Worm (Caenorhabditis elegans): Measurements from ENCODE around the gene lron-14.

lron-14 gene

DNA sequence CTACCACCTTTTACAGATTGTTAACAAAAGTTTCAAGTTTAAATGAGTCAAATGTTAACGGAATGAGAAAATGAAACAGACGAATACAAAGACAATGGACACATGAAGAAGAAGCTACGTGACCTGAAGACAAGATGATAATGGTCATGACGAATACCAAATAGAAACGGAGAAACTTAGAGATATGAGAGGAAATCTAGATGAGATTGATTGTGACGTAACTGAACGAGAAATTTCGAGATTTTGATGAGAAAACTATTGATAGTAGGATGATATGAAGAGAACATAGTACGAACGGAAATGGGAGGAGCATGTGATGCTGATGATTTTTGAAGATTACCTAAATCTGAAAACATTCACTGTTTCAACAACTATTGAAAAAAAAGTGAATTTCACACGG lies 31.3 kb downstream of the lron-14 start:
- TF ChIP-seq mdl-1 (tag; optimal IDR thresholded peaks at IDR 0.05), result peak in 1 of 2 experiments; percentile 19
- TF ChIP-seq duxl-1 (tag; optimal IDR thresholded peaks at IDR 0.05; ENCODE audit: poor library complexity), result no peak
- TF ChIP-seq dpl-1 (GFP tag; optimal IDR thresholded peaks at IDR 0.05), result no peak
- no peak for TF ChIP-seq nhr-42 (GFP tag; IDR thresholded peaks at IDR 0.05)
- TF ChIP-seq set-16 (GFP tag; IDR thresholded peaks at IDR 0.05), result no peak
- TF ChIP-seq hlh-11 (tag; optimal IDR thresholded peaks at IDR 0.05), result peak; percentile 37
- peak; percentile 63 for TF ChIP-seq hlh-30 (tag; optimal IDR thresholded peaks at IDR 0.05; ENCODE audit: insufficient read depth)
- TF ChIP-seq aly-2 (tag; optimal IDR thresholded peaks at IDR 0.05), result no peak
- no peak for TF ChIP-seq lim-7 (GFP tag; IDR thresholded peaks at IDR 0.05)
- peak; percentile 22 for TF ChIP-seq dve-1 (tag; optimal IDR thresholded peaks at IDR 0.05; ENCODE audit: insufficient read depth)
- TF ChIP-seq egl-27 (tag; optimal IDR thresholded peaks at IDR 0.05), result no peak
- TF ChIP-seq dmd-6 (GFP tag; IDR thresholded peaks at IDR 0.05), result peak; percentile 21; the same call in 1 of the 2 replicates
- TF ChIP-seq aha-1 (tag), result peak; percentile 88
- no peak for TF ChIP-seq D1046.2 (GFP tag; IDR thresholded peaks at IDR 0.05)
- TF ChIP-seq snpc-1.2 (GFP tag; IDR thresholded peaks at IDR 0.05), result no peak
- TF ChIP-seq Y48G9A.11 (GFP tag; IDR thresholded peaks at IDR 0.05), result no peak
- no peak for TF ChIP-seq mep-1 (tag; optimal IDR thresholded peaks at IDR 0.05)
- TF ChIP-seq ceh-20 (GFP tag; IDR thresholded peaks at IDR 0.05), result no peak
- peak; percentile 63 for TF ChIP-seq nhr-28 (tag; optimal IDR thresholded peaks at IDR 0.05)

DNA sequence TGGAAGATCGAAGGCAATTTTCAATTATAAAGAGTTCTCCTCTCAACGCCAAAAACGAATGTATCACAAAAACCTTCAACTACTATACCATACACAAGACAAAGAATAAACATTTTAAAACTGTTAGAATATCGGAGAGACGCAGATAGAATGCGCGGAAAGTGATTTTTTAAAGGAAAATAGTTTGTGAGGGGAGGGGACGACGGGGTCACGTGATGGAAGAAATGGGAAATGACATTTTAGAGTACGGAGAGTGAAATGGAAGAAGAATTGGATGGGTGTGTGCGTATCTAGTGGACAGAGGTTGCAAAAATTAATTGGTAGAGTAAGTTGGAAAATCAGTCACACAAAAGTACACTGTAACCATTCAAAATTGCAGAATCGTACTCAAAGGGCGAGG lies 32.1 kb downstream of the lron-14 start:
- no peak for TF ChIP-seq spr-1 (tag; optimal IDR thresholded peaks at IDR 0.05)
- peak; percentile 32 for TF ChIP-seq hlh-11 (tag; optimal IDR thresholded peaks at IDR 0.05)
- TF ChIP-seq dve-1 (tag; optimal IDR thresholded peaks at IDR 0.05; ENCODE audit: insufficient read depth), result peak; percentile 63
- no peak for TF ChIP-seq nhr-6 (tag; optimal IDR thresholded peaks at IDR 0.05)
- TF ChIP-seq hlh-30 (tag; optimal IDR thresholded peaks at IDR 0.05; ENCODE audit: insufficient read depth), result peak; percentile 89
- no peak for TF ChIP-seq nhr-76 (tag; optimal IDR thresholded peaks at IDR 0.05)
- no peak for TF ChIP-seq Y5F2A.4 (GFP tag; optimal IDR thresholded peaks at IDR 0.05)
- peak; percentile 58 for TF ChIP-seq mep-1 (tag; optimal IDR thresholded peaks at IDR 0.05)
- TF ChIP-seq unc-62 (GFP tag; optimal IDR thresholded peaks at IDR 0.05 in 1 of 2), result peak in 1 of 2 experiments; percentile 93
- no peak for TF ChIP-seq unc-62 (tag; optimal IDR thresholded peaks at IDR 0.05)
- peak; percentile 21 for TF ChIP-seq nhr-77 (tag; optimal IDR thresholded peaks at IDR 0.05)
- peak; percentile 10 for TF ChIP-seq mxl-3 (GFP tag; optimal IDR thresholded peaks at IDR 0.05)
- TF ChIP-seq nhr-28 (tag; optimal IDR thresholded peaks at IDR 0.05), result peak; percentile 59
- peak; percentile 49 for TF ChIP-seq nhr-25 (tag; optimal IDR thresholded peaks at IDR 0.05; ENCODE audit: borderline replicate concordance, insufficient read depth)

- TF ChIP-seq daf-16 (GFP tag; optimal IDR thresholded peaks at IDR 0.05) (no peak), daf-16 (tag; optimal IDR thresholded peaks at IDR 0.05) (peak; percentile 20), Y5F2A.4 (GFP tag; optimal IDR thresholded peaks at IDR 0.05) (no peak)
These were observed 33.3 kb downstream of the lron-14 start, which contains the start of gene F56H11.2 for ce11 chrIV:9533071-9533470. TSS of gene F56H11.2 (minus strand) at chrIV:9533171.

ce11 chrIV:9530768-9531167 lies 35.6 kb downstream of the lron-14 start:
- peak in 1 of 2 experiments; percentile 39 for TF ChIP-seq unc-62 (GFP tag; optimal IDR thresholded peaks at IDR 0.05 in 1 of 2)
- TF ChIP-seq unc-62 (tag; optimal IDR thresholded peaks at IDR 0.05), result no peak
- TF ChIP-seq spr-3 (GFP tag; optimal IDR thresholded peaks at IDR 0.05), result peak; percentile 55
- peak; percentile 35 for TF ChIP-seq mep-1 (tag; optimal IDR thresholded peaks at IDR 0.05)
- peak; percentile 36 for TF ChIP-seq nhr-25 (tag; optimal IDR thresholded peaks at IDR 0.05; ENCODE audit: borderline replicate concordance, insufficient read depth)
- TF ChIP-seq lim-7 (GFP tag; IDR thresholded peaks at IDR 0.05), result 0 out of 2 replicates have a peak, but pooled peaks have one; percentile 14
- TF ChIP-seq snpc-1.2 (GFP tag; IDR thresholded peaks at IDR 0.05), result no peak
- TF ChIP-seq sdz-12 (GFP tag; optimal IDR thresholded peaks at IDR 0.05), result no peak
- TF ChIP-seq T26A8.4 (GFP tag; IDR thresholded peaks at IDR 0.05), result peak; percentile 26; the same call in 1 of the 2 replicates
- TF ChIP-seq aha-1 (tag), result peak; percentile 97
- peak; percentile 20 for TF ChIP-seq ama-1 (optimal IDR thresholded peaks at IDR 0.05)
